Fruit fly (Drosophila melanogaster) whole organism, embryonic: ENCODE data around the gene CG4017.
A peak's percentile ranks its signal among the peaks of the same experiment; 100 is the strongest.

Source experiments
- Adf1 ChIP-seq: fragments of 200-800 bp; sonication (Bioruptor generic); IDR thresholded peaks from 2 replicates; pipeline ENCODE4 v1.3.6; 2022; ENCODE audit warnings: missing biosample characterization, missing genetic modification characterization
- CG10209 ChIP-seq: fragments of 200-800 bp; sonication (Bioruptor generic); optimal IDR thresholded peaks from 3 replicates; lab custom pipeline; 2017; ENCODE audit warnings: missing biosample characterization, mild to moderate bottlenecking, missing genetic modification characterization, missing genetic modification reagents
- CG11085 ChIP-seq: fragments of 200-800 bp; sonication (Bioruptor generic); IDR thresholded peaks from 2 replicates; pipeline ENCODE4 v1.3.6; 2022; ENCODE audit warnings: missing biosample characterization, missing genetic modification characterization
- CG11093 ChIP-seq: fragments of 200-800 bp; sonication (Bioruptor generic); IDR thresholded peaks from 3 replicates; pipeline ENCODE4 v1.3.6; 2022; ENCODE audit warnings: missing biosample characterization, missing genetic modification characterization
- CG11696 ChIP-seq: fragments of 200-800 bp; sonication (Bioruptor generic); IDR thresholded peaks from 2 replicates; pipeline ENCODE4 v1.3.6; 2022; ENCODE audit warnings: missing biosample characterization, missing genetic modification characterization
- CG14014 ChIP-seq: fragments of 200-800 bp; sonication (Bioruptor generic); IDR thresholded peaks from 2 replicates; pipeline ENCODE4 v1.3.6; 2022; ENCODE audit warnings: missing biosample characterization, missing genetic modification characterization
- CG14860 ChIP-seq: fragments of 200-800 bp; sonication (Bioruptor generic); IDR thresholded peaks from 3 replicates; pipeline ENCODE4 v1.3.6; 2022; ENCODE audit warnings: missing biosample characterization, missing genetic modification characterization; ENCODE audit not compliant: partially characterized antibody
- CG15269 ChIP-seq: fragments of 200-800 bp; sonication (Bioruptor generic); optimal IDR thresholded peaks from 2 replicates; lab custom pipeline; 2018; ENCODE audit warnings: missing biosample characterization, mild to moderate bottlenecking, missing genetic modification characterization, moderate library complexity
- CG1647 ChIP-seq: fragments of 200-800 bp; sonication (Bioruptor generic); optimal IDR thresholded peaks from 3 replicates; lab custom pipeline; 2016; ENCODE audit warnings: missing biosample characterization, missing genetic modification characterization
- CG31224 ChIP-seq: fragments of 200-800 bp; sonication (Bioruptor generic); IDR thresholded peaks from 2 replicates; pipeline ENCODE4 v1.3.6; 2022; ENCODE audit warnings: missing biosample characterization, missing genetic modification characterization
- CG31365 ChIP-seq: fragments of 200-800 bp; sonication (Bioruptor generic); optimal IDR thresholded peaks from 2 replicates; lab custom pipeline; 2018; ENCODE audit warnings: missing biosample characterization, mild to moderate bottlenecking, missing genetic modification characterization
- CG5180 ChIP-seq: fragments of 200-800 bp; sonication (Bioruptor generic); optimal IDR thresholded peaks from 3 replicates; lab custom pipeline; 2017; ENCODE audit warnings: missing biosample characterization, missing genetic modification characterization, mild to moderate bottlenecking, moderate library complexity, missing genetic modification reagents
- CG6791 ChIP-seq: fragments of 200-800 bp; sonication (Bioruptor generic); IDR thresholded peaks from 3 replicates; pipeline ENCODE4 v1.3.6; 2022; ENCODE audit warnings: missing biosample characterization, missing genetic modification characterization; ENCODE audit not compliant: partially characterized antibody
- CG8388 ChIP-seq: fragments of 200-800 bp; sonication (Bioruptor generic); optimal IDR thresholded peaks from 2 replicates; lab custom pipeline; 2019; ENCODE audit warnings: missing biosample characterization, mild to moderate bottlenecking, missing genetic modification characterization, moderate library complexity
- CG9727 ChIP-seq: fragments of 200-800 bp; sonication (Bioruptor generic); optimal IDR thresholded peaks from 3 replicates; lab custom pipeline; 2017; ENCODE audit warnings: missing biosample characterization, mild to moderate bottlenecking, missing genetic modification characterization
- CHES-1-like ChIP-seq: fragments of 200-800 bp; sonication (Bioruptor generic); optimal IDR thresholded peaks from 2 replicates; lab custom pipeline; 2016; ENCODE audit warnings: missing biosample characterization, missing genetic modification characterization
- CTCF ChIP-seq: fragments of 200-800 bp; sonication (Bioruptor generic); optimal IDR thresholded peaks from 2 replicates; lab custom pipeline; 2017; ENCODE audit warnings: missing biosample characterization, mild to moderate bottlenecking, missing genetic modification characterization, moderate library complexity
- ERR ChIP-seq: fragments of 200-800 bp; sonication (Bioruptor generic); optimal IDR thresholded peaks from 2 replicates; lab custom pipeline; 2016; ENCODE audit warnings: missing biosample characterization, missing genetic modification characterization
- HLH4C ChIP-seq: fragments of 200-800 bp; sonication (Bioruptor generic); IDR thresholded peaks from 3 replicates; pipeline ENCODE4 v1.3.6; 2022; ENCODE audit warnings: missing biosample characterization, missing genetic modification characterization; ENCODE audit not compliant: partially characterized antibody
- Hmx ChIP-seq: fragments of 200-800 bp; sonication (Bioruptor generic); optimal IDR thresholded peaks from 2 replicates; lab custom pipeline; 2016; ENCODE audit warnings: missing biosample characterization, missing genetic modification characterization
- Hr51 ChIP-seq, 2 experiments: fragments of 200-800 bp; sonication (Bioruptor generic); optimal IDR thresholded peaks; 2 replicates in 1 of 2; 3 replicates in 1 of 2; lab custom pipeline; 2016 to 2018; ENCODE audit warnings: missing biosample characterization in 2 of 2, missing genetic modification characterization in 2 of 2, mild to moderate bottlenecking in 1 of 2, moderate library complexity in 1 of 2
- Hsf ChIP-seq: fragments of 200-800 bp; sonication (Bioruptor generic); optimal IDR thresholded peaks from 3 replicates; lab custom pipeline; 2016; ENCODE audit warnings: missing biosample characterization, missing genetic modification characterization
- Mad ChIP-seq: fragments of 200-800 bp; sonication (Bioruptor generic); optimal IDR thresholded peaks from 2 replicates; lab custom pipeline; 2016; ENCODE audit warnings: missing biosample characterization, missing genetic modification characterization
- NK7.1 ChIP-seq: fragments of 200-800 bp; sonication (Bioruptor generic); optimal IDR thresholded peaks from 3 replicates; lab custom pipeline; 2016; ENCODE audit warnings: missing biosample characterization, missing genetic modification characterization
- Ptx1 ChIP-seq: fragments of 200-800 bp; sonication (Bioruptor generic); IDR thresholded peaks from 2 replicates; pipeline ENCODE4 v1.3.6; 2022; ENCODE audit warnings: missing biosample characterization, missing genetic modification characterization
- Taf1 ChIP-seq: fragments of 200-800 bp; sonication (Bioruptor generic); IDR thresholded peaks from 2 replicates; pipeline ENCODE4 v1.3.6; 2022; ENCODE audit warnings: missing biosample characterization, missing genetic modification characterization
- ato ChIP-seq: fragments of 200-800 bp; sonication (Bioruptor generic); IDR thresholded peaks from 2 replicates; pipeline ENCODE4 v1.3.6; 2022; ENCODE audit warnings: missing biosample characterization, missing genetic modification characterization; ENCODE audit not compliant: partially characterized antibody
- cg ChIP-seq: fragments of 200-800 bp; sonication (Bioruptor generic); optimal IDR thresholded peaks from 3 replicates; lab custom pipeline; 2019; ENCODE audit warnings: missing biosample characterization, mild to moderate bottlenecking, missing genetic modification characterization, moderate library complexity
- chif ChIP-seq, 2 experiments: fragments of 200-800 bp; sonication (Bioruptor generic); optimal IDR thresholded peaks; 3 replicates each; lab custom pipeline; 2016; ENCODE audit warnings: missing biosample characterization in 2 of 2, missing genetic modification characterization in 2 of 2
- chinmo ChIP-seq: fragments of 200-800 bp; sonication (Bioruptor generic); IDR thresholded peaks from 4 replicates; pipeline ENCODE4 v1.3.6; 2022; ENCODE audit warnings: missing biosample characterization, missing genetic modification characterization; ENCODE audit not compliant: partially characterized antibody
- dmrt11E ChIP-seq: fragments of 200-800 bp; sonication (Bioruptor generic); optimal IDR thresholded peaks from 3 replicates; lab custom pipeline; 2018; ENCODE audit warnings: missing biosample characterization, mild to moderate bottlenecking, missing genetic modification characterization, moderate library complexity
- dysf ChIP-seq: fragments of 200-800 bp; sonication (Bioruptor generic); IDR thresholded peaks from 3 replicates; pipeline ENCODE4 v1.3.6; 2022; ENCODE audit warnings: missing biosample characterization, missing genetic modification characterization
- eve ChIP-seq, 2 experiments: fragments of >200 bp; optimal IDR thresholded peaks; 2 replicates each; lab custom pipeline; 2017; ENCODE audit warnings: missing biosample characterization in 2 of 2, missing genetic modification characterization in 2 of 2
- exex ChIP-seq: fragments of 200-800 bp; sonication (Bioruptor generic); optimal IDR thresholded peaks from 4 replicates; lab custom pipeline; 2018; ENCODE audit warnings: missing biosample characterization, mild to moderate bottlenecking, missing genetic modification characterization, moderate library complexity
- fd96Cb ChIP-seq: fragments of 200-800 bp; sonication (Bioruptor generic); optimal IDR thresholded peaks from 2 replicates; lab custom pipeline; 2018; ENCODE audit warnings: missing biosample characterization, mild to moderate bottlenecking, missing genetic modification characterization, moderate library complexity
- gem ChIP-seq: fragments of 200-800 bp; sonication (Bioruptor generic); optimal IDR thresholded peaks from 2 replicates; lab custom pipeline; 2019; ENCODE audit warnings: missing biosample characterization, mild to moderate bottlenecking, missing genetic modification characterization, moderate library complexity
- gsb ChIP-seq: fragments of 200-800 bp; sonication (Bioruptor generic); IDR thresholded peaks from 2 replicates; pipeline ENCODE4 v1.3.6; 2022; ENCODE audit warnings: missing biosample characterization, missing genetic modification characterization
- jumu ChIP-seq: fragments of 200-800 bp; sonication (Bioruptor generic); optimal IDR thresholded peaks from 3 replicates; lab custom pipeline; 2016; ENCODE audit warnings: missing biosample characterization, missing genetic modification characterization
- kay ChIP-seq: fragments of 200-800 bp; sonication (Bioruptor generic); optimal IDR thresholded peaks from 2 replicates; lab custom pipeline; 2016; ENCODE audit warnings: missing biosample characterization, missing genetic modification characterization
- mam ChIP-seq: fragments of 200-800 bp; sonication (Bioruptor generic); optimal IDR thresholded peaks from 3 replicates; lab custom pipeline; 2016; ENCODE audit warnings: missing biosample characterization, missing genetic modification characterization
- pfk ChIP-seq: fragments of 200-800 bp; sonication (Bioruptor generic); optimal IDR thresholded peaks from 2 replicates; lab custom pipeline; 2018; ENCODE audit warnings: missing biosample characterization, mild to moderate bottlenecking, missing genetic modification characterization, moderate library complexity
- salm ChIP-seq: fragments of 200-800 bp; sonication (Bioruptor generic); optimal IDR thresholded peaks from 2 replicates; lab custom pipeline; 2018; ENCODE audit warnings: missing biosample characterization, mild to moderate bottlenecking, missing genetic modification characterization
- schlank ChIP-seq: fragments of 200-800 bp; sonication (Bioruptor generic); optimal IDR thresholded peaks from 2 replicates; lab custom pipeline; 2018; ENCODE audit warnings: missing biosample characterization, mild to moderate bottlenecking, missing genetic modification characterization
- shn ChIP-seq: fragments of 200-800 bp; sonication (Bioruptor generic); optimal IDR thresholded peaks from 3 replicates; lab custom pipeline; 2016; ENCODE audit warnings: missing biosample characterization, missing genetic modification characterization
- sna ChIP-seq: fragments of 200-800 bp; sonication (Bioruptor generic); IDR thresholded peaks from 2 replicates; pipeline ENCODE4 v1.3.6; 2022; ENCODE audit warnings: missing biosample characterization, missing genetic modification characterization; ENCODE audit not compliant: partially characterized antibody
- tup ChIP-seq: fragments of 200-800 bp; sonication (Bioruptor generic); optimal IDR thresholded peaks from 2 replicates; lab custom pipeline; 2016; ENCODE audit warnings: missing biosample characterization, mild to moderate bottlenecking, missing genetic modification characterization, moderate library complexity
- usp ChIP-seq: fragments of >200 bp; optimal IDR thresholded peaks from 2 replicates; lab custom pipeline; 2017; ENCODE audit warnings: missing biosample characterization, missing genetic modification characterization
- wek ChIP-seq: fragments of 200-800 bp; sonication (Bioruptor generic); optimal IDR thresholded peaks from 3 replicates; lab custom pipeline; 2018; ENCODE audit warnings: missing biosample characterization, mild to moderate bottlenecking, missing genetic modification characterization, moderate library complexity

CG4017 gene

DNA sequence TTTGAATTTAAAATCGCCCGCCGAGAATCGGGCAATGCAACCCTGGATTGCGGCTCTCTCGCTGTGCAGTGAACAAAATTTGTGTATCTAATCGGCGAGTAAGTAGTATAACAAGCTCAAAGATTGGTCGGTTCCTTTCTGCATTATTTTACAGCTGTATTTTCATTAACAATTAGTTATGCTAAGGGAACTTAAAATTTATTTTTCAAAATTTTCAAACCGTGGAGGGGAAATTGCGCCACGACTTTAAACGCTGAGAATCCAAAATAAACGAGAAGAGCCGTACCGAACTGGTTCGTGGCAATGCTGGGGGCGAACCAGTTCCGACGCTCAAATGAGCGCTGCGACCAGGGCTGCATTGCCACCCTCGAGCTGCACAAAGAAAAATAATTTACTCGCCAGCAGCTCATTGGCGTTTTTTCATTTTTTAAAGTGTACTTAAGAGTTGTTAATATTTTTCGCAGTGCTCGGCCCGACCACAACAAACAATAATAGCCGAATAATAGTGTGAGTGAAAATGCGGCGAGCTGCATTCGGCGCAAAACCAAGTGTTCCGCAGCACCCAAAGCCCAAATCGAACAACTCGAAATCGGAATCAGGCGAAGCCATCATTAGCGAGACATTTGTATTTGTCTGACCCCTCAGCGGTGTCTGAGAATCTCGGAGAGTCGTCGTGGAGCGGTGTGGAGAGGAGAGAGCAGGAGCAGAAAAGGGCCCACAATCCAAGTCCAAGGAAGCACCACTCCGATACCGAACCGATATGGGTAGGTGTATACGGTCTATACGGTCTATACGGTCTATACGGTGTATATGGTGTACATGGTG, 8.7 kb upstream of the CG4017 start, which contains the start of gene zf30C (continued):
- TF ChIP-seq CG6791 (no peak), Mad (GFP tag; lab: Kevin White, UChicago) (peak; percentile 88), kay (GFP tag; lab: Kevin White, UChicago) (peak; percentile 76), sna (GFP tag; lab: Robert Waterston, UW) (no peak), CG9727 (GFP tag; lab: Kevin White, UChicago) (peak; percentile 68), CG11696 (peak; percentile 61; the same call in 1 of the 2 replicates), schlank (tag; lab: Kevin White, UChicago) (peak; percentile 78), Adf1 (GFP tag; lab: Robert Waterston, UW) (peak; percentile 83), NK7.1 (peak; percentile 85), CG11093 (GFP tag; lab: Robert Waterston, UW) (peak; percentile 78; the same call in 2 of the 3 replicates), mam (GFP tag; lab: Kevin White, UChicago) (peak; percentile 97), salm (tag; lab: Kevin White, UChicago) (peak; percentile 29), HLH4C (GFP tag; lab: Robert Waterston, UW) (peak; percentile 57; the same call in 1 of the 3 replicates), ato (GFP tag; lab: Robert Waterston, UW) (no peak; the same call in 1 of the 2 replicates), CG5180 (GFP tag; lab: Kevin White, UChicago) (peak; percentile 33), wek (no peak), exex (tag; lab: Kevin White, UChicago) (peak; percentile 37), CG15269 (tag; lab: Kevin White, UChicago) (peak; percentile 77), gem (tag; lab: Kevin White, UChicago) (peak; percentile 85), chinmo (0 out of 4 replicates have a peak, but pooled peaks have one; percentile 22), CG14014 (GFP tag; lab: Robert Waterston, UW) (peak; percentile 84), CG11085 (GFP tag; lab: Robert Waterston, UW) (peak; percentile 81), CHES-1-like (GFP tag; lab: Kevin White, UChicago) (peak; percentile 93), tup (peak; percentile 79), CG31365 (peak; percentile 15), CG10209 (GFP tag; lab: Kevin White, UChicago) (peak; percentile 66), Ptx1 (GFP tag; lab: Robert Waterston, UW) (peak; percentile 85), CG14860 (GFP tag; lab: Robert Waterston, UW) (no peak), Hsf (GFP tag; lab: Kevin White, UChicago) (peak; percentile 95), dmrt11E (tag; lab: Kevin White, UChicago) (peak; percentile 47), CG31224 (GFP tag; lab: Robert Waterston, UW) (peak; percentile 75), usp (GFP tag; lab: Kevin White, UChicago) (no peak), Hmx (GFP tag; lab: Kevin White, UChicago) (peak; percentile 67), shn (peak; percentile 93), eve (GFP tag; optimal IDR thresholded peaks at IDR 0.05; lab: Kevin White, UChicago) (no peak), gsb (GFP tag; lab: Robert Waterston, UW) (peak; percentile 70), jumu (GFP tag; lab: Kevin White, UChicago) (peak; percentile 91), cg (peak; percentile 31), Taf1 (peak; percentile 64), CG1647 (GFP tag; lab: Kevin White, UChicago) (peak; percentile 77), fd96Cb (tag; lab: Kevin White, UChicago) (peak; percentile 53), ERR (GFP tag; lab: Kevin White, UChicago) (peak; percentile 79), Hr51 (GFP tag; optimal IDR thresholded peaks at IDR 0.05; lab: Kevin White, UChicago) (peak; percentile 61 to 92), pfk (GFP tag; lab: Kevin White, UChicago) (peak; percentile 20), chif (GFP tag; optimal IDR thresholded peaks at IDR 0.05; lab: Kevin White, UChicago) (peak; percentile 80 to 89), CTCF (peak; percentile 7), CG8388 (peak; percentile 65), dysf (GFP tag; lab: Robert Waterston, UW) (peak; percentile 82)
